Worm (Caenorhabditis elegans) whole organism, L4 larva: ENCODE results near the gene str-45.

ENCODE experiments used
- F49E8.2 ChIP-seq: sonication (generic microtip); optimal IDR thresholded peaks from 2 replicates; lab custom pipeline; 2016; ENCODE audit warnings: missing compliant biosample characterization, mild to moderate bottlenecking, missing genetic modification characterization, borderline replicate concordance
- T20F7.1 ChIP-seq: fragments of 200-800 bp; sonication (Bioruptor generic); optimal IDR thresholded peaks from 2 replicates; lab custom pipeline; 2018; ENCODE audit warnings: mild to moderate bottlenecking, missing genetic modification characterization, missing compliant biosample characterization
- Y48G9A.11 ChIP-seq: fragments of 200-800 bp; sonication (Bioruptor generic); IDR thresholded peaks from 2 replicates; pipeline ENCODE4 v1.3.6; 2022; ENCODE audit warnings: missing genetic modification reagents, missing genetic modification characterization, missing compliant biosample characterization
- ama-1 ChIP-seq: fragments of 150-350 bp; optimal IDR thresholded peaks from 2 replicates; lab custom pipeline; 2014; ENCODE audit warnings: inconsistent platforms, mixed read lengths
- mep-1 ChIP-seq: fragments of 150-350 bp; sonication (generic microtip); optimal IDR thresholded peaks from 3 replicates; lab custom pipeline; 2014; ENCODE audit warnings: missing biosample characterization, missing genetic modification characterization
- nhr-237 ChIP-seq: sonication (generic microtip); optimal IDR thresholded peaks from 2 replicates; lab custom pipeline; 2017; ENCODE audit warnings: missing biosample characterization, missing genetic modification characterization
- nhr-28 ChIP-seq: fragments of 150-350 bp; optimal IDR thresholded peaks from 2 replicates; lab custom pipeline; 2014; ENCODE audit warnings: missing biosample characterization, missing genetic modification characterization
- pha-4 ChIP-seq, 2 experiments: fragments of 150-350 bp in 1 of 2; fragments of 200-800 bp in 1 of 2; sonication (Bioruptor generic) in 1 of 2; IDR thresholded peaks in 1 of 2; optimal IDR thresholded peaks in 1 of 2; 2 replicates each; pipeline versions ENCODE4 v1.3.6 to Lab custom; 2014 to 2022; ENCODE audit warnings: missing genetic modification characterization in 2 of 2, missing genetic modification reagents in 2 of 2, missing biosample characterization in 1 of 2, missing compliant biosample characterization in 1 of 2

ce11 chrV:15199768-15200167, 41.0 kb downstream of the str-45 start, which contains the start of gene Y75B12B.10:
- TF ChIP-seq nhr-237 (no peak), Y48G9A.11 (GFP tag; lab: Robert Waterston, UW) (no peak), mep-1 (tag; lab: Kevin White, UChicago) (no peak), nhr-28 (tag; lab: Kevin White, UChicago) (no peak), pha-4 (GFP tag; IDR thresholded peaks at IDR 0.05; lab: Robert Waterston, UW) (no peak), pha-4 (tag; optimal IDR thresholded peaks at IDR 0.05; lab: Kevin White, UChicago) (no peak), ama-1 (no peak), F49E8.2 (no peak), T20F7.1 (GFP tag; lab: Kevin White, UChicago) (no peak)
